Worm (Caenorhabditis elegans) whole organism, late embryonic: ENCODE results near the gene chil-3.

Experiments used
- C08G9.2 ChIP-seq: sonication (generic microtip); optimal IDR thresholded peaks from 2 replicates; lab custom pipeline; 2016; ENCODE audit warnings: mild to moderate bottlenecking, missing genetic modification characterization, moderate library complexity, missing compliant biosample characterization
- K02D7.2 ChIP-seq: sonication (generic microtip); optimal IDR thresholded peaks from 2 replicates; lab custom pipeline; 2017; ENCODE audit warnings: mild to moderate bottlenecking, missing genetic modification characterization, missing compliant biosample characterization
- K09A11.1 ChIP-seq: sonication (generic microtip); optimal IDR thresholded peaks from 2 replicates; lab custom pipeline; 2017; ENCODE audit warnings: antibody characterized with exemption, mild to moderate bottlenecking, missing genetic modification characterization, missing compliant biosample characterization; ENCODE audit not compliant: insufficient read depth
- Y22D7AL.16 ChIP-seq: sonication (generic microtip); optimal IDR thresholded peaks from 2 replicates; lab custom pipeline; 2016; ENCODE audit warnings: missing genetic modification characterization, missing compliant biosample characterization
- ceh-14 ChIP-seq: sonication (generic microtip); optimal IDR thresholded peaks from 2 replicates; lab custom pipeline; 2016; ENCODE audit warnings: missing genotype, missing genetic modification characterization, missing compliant biosample characterization
- ceh-19 ChIP-seq: fragments of 200-800 bp; sonication (Bioruptor generic); optimal IDR thresholded peaks from 2 replicates; lab custom pipeline; 2018; ENCODE audit warnings: mild to moderate bottlenecking, missing genetic modification characterization, missing compliant biosample characterization
- ceh-2 ChIP-seq: sonication (generic microtip); optimal IDR thresholded peaks from 2 replicates; lab custom pipeline; 2016; ENCODE audit warnings: missing genotype, missing genetic modification characterization, missing compliant biosample characterization
- ceh-24 ChIP-seq: sonication (generic microtip); optimal IDR thresholded peaks from 2 replicates; lab custom pipeline; 2016; ENCODE audit warnings: mild to moderate bottlenecking, missing genetic modification characterization, missing compliant biosample characterization
- ceh-30 ChIP-seq: fragments of 150-350 bp; optimal IDR thresholded peaks from 2 replicates; lab custom pipeline; 2014; ENCODE audit warnings: missing biosample characterization, missing genetic modification characterization
- ceh-45 ChIP-seq: fragments of 200-800 bp; sonication (Bioruptor generic); IDR thresholded peaks from 2 replicates; pipeline ENCODE4 v1.3.6; 2022; ENCODE audit warnings: missing genetic modification reagents, missing genetic modification characterization, missing compliant biosample characterization
- ceh-48 ChIP-seq: sonication (generic microtip); optimal IDR thresholded peaks from 2 replicates; lab custom pipeline; 2016; ENCODE audit warnings: missing genetic modification characterization, inconsistent platforms, missing compliant biosample characterization
- ceh-9 ChIP-seq: sonication (generic microtip); optimal IDR thresholded peaks from 2 replicates; lab custom pipeline; 2016; ENCODE audit warnings: mild to moderate bottlenecking, missing genetic modification characterization, inconsistent platforms, missing compliant biosample characterization
- dmd-4 ChIP-seq: sonication (generic microtip); optimal IDR thresholded peaks from 2 replicates; lab custom pipeline; 2016; ENCODE audit warnings: borderline replicate concordance, missing genetic modification characterization, missing compliant biosample characterization
- dve-1 ChIP-seq: sonication (generic microtip); optimal IDR thresholded peaks from 2 replicates; lab custom pipeline; 2017; ENCODE audit warnings: antibody characterized with exemption, mild to moderate bottlenecking, missing genetic modification characterization, missing compliant biosample characterization
- elt-2 ChIP-seq: sonication (generic microtip); optimal IDR thresholded peaks from 2 replicates; lab custom pipeline; 2016; ENCODE audit warnings: missing genetic modification reagents, missing genetic modification characterization, missing compliant biosample characterization
- ets-4 ChIP-seq: sonication (generic microtip); optimal IDR thresholded peaks from 2 replicates; lab custom pipeline; 2016; ENCODE audit warnings: missing genetic modification characterization, missing compliant biosample characterization
- eyg-1 ChIP-seq: sonication (generic microtip); optimal IDR thresholded peaks from 2 replicates; lab custom pipeline; 2016; ENCODE audit warnings: missing genotype, missing genetic modification characterization, missing compliant biosample characterization
- fkh-10 ChIP-seq: fragments of 150-350 bp; optimal IDR thresholded peaks from 2 replicates; lab custom pipeline; 2014; ENCODE audit warnings: missing biosample characterization, missing genetic modification reagents, missing genetic modification characterization
- fkh-6 ChIP-seq: sonication (generic microtip); optimal IDR thresholded peaks from 2 replicates; lab custom pipeline; 2016; ENCODE audit warnings: missing genetic modification characterization, missing compliant biosample characterization
- hlh-30 ChIP-seq: sonication (generic microtip); optimal IDR thresholded peaks from 2 replicates; lab custom pipeline; 2017; ENCODE audit warnings: antibody characterized with exemption, missing genetic modification characterization, missing compliant biosample characterization; ENCODE audit not compliant: insufficient read depth
- lin-11 ChIP-seq: fragments of 200-800 bp; sonication (Bioruptor generic); optimal IDR thresholded peaks from 2 replicates; lab custom pipeline; 2018; ENCODE audit warnings: mild to moderate bottlenecking, missing genetic modification characterization, missing compliant biosample characterization
- mec-3 ChIP-seq: sonication (generic microtip); optimal IDR thresholded peaks from 2 replicates; lab custom pipeline; 2016; ENCODE audit warnings: borderline replicate concordance, missing genetic modification characterization, missing compliant biosample characterization
- odd-2 ChIP-seq: sonication (generic microtip); optimal IDR thresholded peaks from 2 replicates; lab custom pipeline; 2017; ENCODE audit warnings: antibody characterized with exemption, mild to moderate bottlenecking, missing genetic modification characterization, missing compliant biosample characterization
- pax-1 ChIP-seq: fragments of 150-350 bp; optimal IDR thresholded peaks from 2 replicates; lab custom pipeline; 2014; ENCODE audit warnings: missing biosample characterization, missing genetic modification characterization
- pqm-1 ChIP-seq: sonication (generic microtip); optimal IDR thresholded peaks from 2 replicates; lab custom pipeline; 2016; ENCODE audit warnings: missing genetic modification characterization, missing compliant biosample characterization
- pros-1 ChIP-seq: fragments of 150-350 bp; optimal IDR thresholded peaks from 2 replicates; lab custom pipeline; 2014; ENCODE audit warnings: missing biosample characterization, missing genetic modification reagents, missing genetic modification characterization
- rnt-1 ChIP-seq: sonication (generic microtip); optimal IDR thresholded peaks from 2 replicates; lab custom pipeline; 2016; ENCODE audit warnings: missing genetic modification characterization, missing compliant biosample characterization
- sox-4 ChIP-seq: sonication (generic microtip); optimal IDR thresholded peaks from 2 replicates; lab custom pipeline; 2017; ENCODE audit warnings: mild to moderate bottlenecking, missing genetic modification characterization, inconsistent platforms, missing compliant biosample characterization
- tbx-2 ChIP-seq: sonication (generic microtip); optimal IDR thresholded peaks from 2 replicates; lab custom pipeline; 2016; ENCODE audit warnings: missing genetic modification characterization, missing compliant biosample characterization
- ttx-3 ChIP-seq: sonication (generic microtip); optimal IDR thresholded peaks from 2 replicates; lab custom pipeline; 2016; ENCODE audit warnings: missing genetic modification reagents, missing genetic modification characterization, missing compliant biosample characterization
- unc-55 ChIP-seq: sonication (generic microtip); optimal IDR thresholded peaks from 2 replicates; lab custom pipeline; 2017; ENCODE audit warnings: missing biosample characterization, missing genetic modification reagents, missing genetic modification characterization
- unc-86 ChIP-seq: sonication (generic microtip); optimal IDR thresholded peaks from 2 replicates; lab custom pipeline; 2016; ENCODE audit warnings: missing genetic modification characterization, missing compliant biosample characterization
- zip-5 ChIP-seq: sonication (generic microtip); optimal IDR thresholded peaks from 2 replicates; lab custom pipeline; 2016; ENCODE audit warnings: missing genetic modification characterization, missing compliant biosample characterization
- ztf-16 ChIP-seq: sonication (generic microtip); optimal IDR thresholded peaks from 2 replicates; lab custom pipeline; 2017; ENCODE audit warnings: missing genetic modification characterization, missing compliant biosample characterization

Gene chil-3

DNA sequence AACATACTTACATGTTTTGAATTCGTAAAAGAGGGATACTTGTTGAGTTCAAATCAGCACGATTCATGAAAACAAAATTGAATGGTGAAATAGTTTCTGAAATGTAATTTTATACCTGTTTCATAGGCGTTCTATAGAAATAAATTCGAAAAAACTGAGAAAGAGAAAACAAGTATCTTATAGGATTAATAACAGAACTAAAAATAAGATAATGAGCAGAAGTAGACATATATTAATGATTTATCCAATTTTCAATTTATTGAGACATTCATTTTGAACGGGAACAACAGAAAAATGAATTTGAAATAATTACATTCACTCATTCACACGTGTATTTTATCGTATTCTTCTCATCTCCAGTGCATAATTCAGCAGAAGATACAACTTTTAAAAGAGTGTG is 3.5 kb downstream of the chil-3 start, which contains the start of gene chil-6:
Gene chil-6, minus strand, starts transcription at position 101 of the 400 bp plus-strand sequence.
- TF ChIP-seq ceh-48 (tag; lab: Kevin White, UChicago) = no peak
- TF ChIP-seq tbx-2 (tag; lab: Kevin White, UChicago) = no peak
- TF ChIP-seq ceh-24 = no peak
- TF ChIP-seq ceh-2 (tag; lab: Kevin White, UChicago) = no peak
- no peak for TF ChIP-seq C08G9.2 (tag; lab: Kevin White, UChicago)
- TF ChIP-seq dmd-4 (tag; lab: Kevin White, UChicago) = no peak
- no peak for TF ChIP-seq pros-1 (tag; lab: Kevin White, UChicago)
- no peak for TF ChIP-seq K09A11.1 (tag; lab: Kevin White, UChicago)
- TF ChIP-seq mec-3 (tag; lab: Kevin White, UChicago) = no peak
- no peak for TF ChIP-seq pax-1 (tag; lab: Kevin White, UChicago)
- TF ChIP-seq, all 69 proteins: peak for 0

- TF ChIP-seq rnt-1 (tag; lab: Kevin White, UChicago) = no peak
- no peak for TF ChIP-seq fkh-6
- TF ChIP-seq unc-55 (GFP tag; lab: Kevin White, UChicago) = no peak
- no peak for TF ChIP-seq elt-2 (tag; lab: Kevin White, UChicago)
- no peak for TF ChIP-seq odd-2 (tag; lab: Kevin White, UChicago)
- no peak for TF ChIP-seq zip-5 (tag; lab: Kevin White, UChicago)
- no peak for TF ChIP-seq ceh-48 (tag; lab: Kevin White, UChicago)
- no peak for TF ChIP-seq dmd-4 (tag; lab: Kevin White, UChicago)
- TF ChIP-seq hlh-30 (tag; lab: Kevin White, UChicago) = no peak
- no peak for TF ChIP-seq Y22D7AL.16 (tag; lab: Kevin White, UChicago)
- no peak for TF ChIP-seq eyg-1
- TF ChIP-seq ceh-19 (GFP tag; lab: Kevin White, UChicago) = no peak
Observed at ce11 chrII:9855620-9856019, 5.7 kb downstream of the chil-3 start, which contains the start of gene chil-4. chil-4 (minus strand) TSS chrII:9855720.

DNA sequence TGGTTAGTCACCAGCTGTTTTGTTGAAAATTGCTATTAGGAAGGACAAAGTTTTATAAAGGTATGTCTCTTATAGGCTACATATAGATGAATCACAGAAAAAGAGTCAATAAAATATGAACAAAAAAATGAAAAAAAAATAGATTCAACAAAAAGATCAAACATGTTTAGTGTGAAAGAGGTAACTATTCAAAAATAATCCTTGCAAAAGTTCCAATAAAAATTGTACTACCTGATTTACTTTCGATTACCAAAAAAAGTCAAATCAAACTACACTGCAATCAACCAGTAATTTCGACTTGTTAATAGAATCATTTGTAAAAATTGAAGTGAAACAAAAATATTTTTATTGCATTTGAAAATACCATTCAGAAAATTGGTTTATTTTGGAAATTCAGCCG is 10.3 kb downstream of the chil-3 start, which contains the start of gene ZK938.10:
Gene ZK938.10, minus strand, starts transcription at position 101 of the 400 bp plus-strand sequence.
- TF ChIP-seq unc-55 (GFP tag; lab: Kevin White, UChicago) (no peak), ttx-3 (tag; lab: Kevin White, UChicago) (no peak), pqm-1 (tag; lab: Kevin White, UChicago) (no peak), tbx-2 (tag; lab: Kevin White, UChicago) (no peak), dve-1 (tag; lab: Kevin White, UChicago) (no peak), K02D7.2 (tag; lab: Kevin White, UChicago) (no peak), ceh-45 (GFP tag; lab: Robert Waterston, UW) (no peak), fkh-6 (no peak), ceh-30 (tag; lab: Kevin White, UChicago) (no peak), ceh-14 (tag; lab: Kevin White, UChicago) (no peak), fkh-10 (GFP tag; lab: Kevin White, UChicago) (no peak)

- TF ChIP-seq unc-86 (tag; lab: Kevin White, UChicago) (no peak), ceh-30 (tag; lab: Kevin White, UChicago) (no peak)
Observed at ce11 chrII:9849497-9849896, 11.8 kb downstream of the chil-3 start, which contains the start of gene old-2. old-2 (minus strand) TSS chrII:9849597.

ce11 chrII:9845239-9845638 is 16.1 kb downstream of the chil-3 start, which contains the start of gene chil-9:
chil-9 (minus strand) TSS chrII:9845339.
- TF ChIP-seq elt-2 (tag; lab: Kevin White, UChicago) = no peak
- TF ChIP-seq ets-4 (tag; lab: Kevin White, UChicago) = no peak
- TF ChIP-seq zip-5 (tag; lab: Kevin White, UChicago) = no peak
- no peak for TF ChIP-seq eyg-1
- no peak for TF ChIP-seq sox-4 (tag; lab: Kevin White, UChicago)
- TF ChIP-seq ztf-16 (tag; lab: Kevin White, UChicago) = no peak
- no peak for TF ChIP-seq ceh-24
- TF ChIP-seq ceh-48 (tag; lab: Kevin White, UChicago) = no peak
- TF ChIP-seq ceh-9 = no peak
- TF ChIP-seq lin-11 = no peak
- TF ChIP-seq dmd-4 (tag; lab: Kevin White, UChicago) = no peak
